Worm (Caenorhabditis elegans): ENCODE measurements around the gene Y25C1A.6.

The Y25C1A.6 gene

ce11 chrII:3067447-3067846 lies 6.6 kb downstream of the Y25C1A.6 start:
- no peak for TF ChIP-seq unc-62 (GFP tag; optimal IDR thresholded peaks at IDR 0.05)

- no peak for TF ChIP-seq unc-62 (GFP tag; optimal IDR thresholded peaks at IDR 0.05)
Observed at ce11 chrII:3067896-3068295, 7.0 kb downstream of the Y25C1A.6 start.

- no peak for TF ChIP-seq unc-62 (GFP tag; optimal IDR thresholded peaks at IDR 0.05)
Observed at ce11 chrII:3068646-3069045, 7.8 kb downstream of the Y25C1A.6 start.

ce11 chrII:3070182-3070581 lies 9.3 kb downstream of the Y25C1A.6 start:
- no peak for TF ChIP-seq unc-62 (GFP tag; optimal IDR thresholded peaks at IDR 0.05)

- TF ChIP-seq unc-62 (GFP tag; optimal IDR thresholded peaks at IDR 0.05): no peak
Observed at ce11 chrII:3071012-3071749, 10.3 kb downstream of the Y25C1A.6 start, which contains the start of gene Y25C1A.7. TSS of gene Y25C1A.7 (minus strand) at chrII:3071062.

- TF ChIP-seq unc-62 (GFP tag; optimal IDR thresholded peaks at IDR 0.05): no peak
Observed at ce11 chrII:3076915-3077314, 16.0 kb downstream of the Y25C1A.6 start, which contains the start of gene Y25C1A.8. TSS of gene Y25C1A.8 (minus strand) at chrII:3076959.

ce11 chrII:3078496-3078895 lies 17.6 kb downstream of the Y25C1A.6 start, which contains the start of gene copb-1:
TSS of gene copb-1 (plus strand) at chrII:3078796.
- no peak for TF ChIP-seq unc-62 (GFP tag; optimal IDR thresholded peaks at IDR 0.05)

ce11 chrII:3087134-3087533 lies 26.3 kb downstream of the Y25C1A.6 start:
- no peak for TF ChIP-seq unc-62 (GFP tag; optimal IDR thresholded peaks at IDR 0.05)

ce11 chrII:3091268-3091667 lies 30.4 kb downstream of the Y25C1A.6 start, which contains the start of gene srg-21:
TSS of gene srg-21 (minus strand) at chrII:3091368.
- TF ChIP-seq unc-62 (GFP tag; optimal IDR thresholded peaks at IDR 0.05): no peak

ce11 chrII:3093352-3093751 lies 32.5 kb downstream of the Y25C1A.6 start, which contains the start of gene srg-22:
TSS of gene srg-22 (minus strand) at chrII:3093452.
- TF ChIP-seq unc-62 (GFP tag; optimal IDR thresholded peaks at IDR 0.05): no peak

- TF ChIP-seq unc-62 (GFP tag; optimal IDR thresholded peaks at IDR 0.05): no peak
Observed at ce11 chrII:3096060-3096459, 35.2 kb downstream of the Y25C1A.6 start, which contains the start of gene srg-23. TSS of gene srg-23 (minus strand) at chrII:3096160.

ce11 chrII:3096857-3097256 lies 36.0 kb downstream of the Y25C1A.6 start, which contains the start of gene Y25C1A.14:
TSS of gene Y25C1A.14 (minus strand) at chrII:3096957.
- TF ChIP-seq unc-62 (GFP tag; optimal IDR thresholded peaks at IDR 0.05): no peak

ce11 chrII:3100546-3100945 lies 39.7 kb downstream of the Y25C1A.6 start, which contains the start of gene srg-24:
TSS of gene srg-24 (minus strand) at chrII:3100646.
- TF ChIP-seq unc-62 (GFP tag; optimal IDR thresholded peaks at IDR 0.05): no peak

ce11 chrII:3102018-3102417 lies 41.1 kb downstream of the Y25C1A.6 start, which contains the start of gene clec-121:
TSS of gene clec-121 (plus strand) at chrII:3102318.
- no peak for TF ChIP-seq unc-62 (GFP tag; optimal IDR thresholded peaks at IDR 0.05)

- no peak for TF ChIP-seq unc-62 (GFP tag; optimal IDR thresholded peaks at IDR 0.05)
Observed at ce11 chrII:3105765-3106164, 44.9 kb downstream of the Y25C1A.6 start, which contains the start of gene clec-122. TSS of gene clec-122 (plus strand) at chrII:3106065.

ce11 chrII:3108101-3108500 lies 47.2 kb downstream of the Y25C1A.6 start:
- no peak for TF ChIP-seq unc-62 (GFP tag; optimal IDR thresholded peaks at IDR 0.05)

- no peak for TF ChIP-seq unc-62 (GFP tag; optimal IDR thresholded peaks at IDR 0.05)
Observed at ce11 chrII:3109533-3109932, 48.7 kb downstream of the Y25C1A.6 start.
